Worm (Caenorhabditis elegans): ENCODE data around the gene fbxa-90.

ce11 chrV:16951504-16951903, 15.1 kb upstream of the fbxa-90 start, which contains the start of gene clec-238:
- TF ChIP-seq F22D6.2 (tag; optimal IDR thresholded peaks at IDR 0.05) (no peak), snpc-3.4 (tag; optimal IDR thresholded peaks at IDR 0.05) (no peak), unc-62 (GFP tag; optimal IDR thresholded peaks at IDR 0.05) (no peak)

Data from whole organism, young adult.